Worm (Caenorhabditis elegans): ENCODE data around the gene T25C12.3.

ce11 chrX:11471893-11472292 is 27.9 kb downstream of the T25C12.3 start:
- TF ChIP-seq ama-1 (optimal IDR thresholded peaks at IDR 0.05) (no peak), tbx-37 (GFP tag; conservative IDR thresholded peaks at IDR 0.05) (no peak), flt-1 (GFP tag; IDR thresholded peaks at IDR 0.05) (no peak)

Data from whole organism, early embryonic.